Fruit fly (Drosophila melanogaster): Measurements from ENCODE around the gene CG31465.

The CG31465 gene

DNA sequence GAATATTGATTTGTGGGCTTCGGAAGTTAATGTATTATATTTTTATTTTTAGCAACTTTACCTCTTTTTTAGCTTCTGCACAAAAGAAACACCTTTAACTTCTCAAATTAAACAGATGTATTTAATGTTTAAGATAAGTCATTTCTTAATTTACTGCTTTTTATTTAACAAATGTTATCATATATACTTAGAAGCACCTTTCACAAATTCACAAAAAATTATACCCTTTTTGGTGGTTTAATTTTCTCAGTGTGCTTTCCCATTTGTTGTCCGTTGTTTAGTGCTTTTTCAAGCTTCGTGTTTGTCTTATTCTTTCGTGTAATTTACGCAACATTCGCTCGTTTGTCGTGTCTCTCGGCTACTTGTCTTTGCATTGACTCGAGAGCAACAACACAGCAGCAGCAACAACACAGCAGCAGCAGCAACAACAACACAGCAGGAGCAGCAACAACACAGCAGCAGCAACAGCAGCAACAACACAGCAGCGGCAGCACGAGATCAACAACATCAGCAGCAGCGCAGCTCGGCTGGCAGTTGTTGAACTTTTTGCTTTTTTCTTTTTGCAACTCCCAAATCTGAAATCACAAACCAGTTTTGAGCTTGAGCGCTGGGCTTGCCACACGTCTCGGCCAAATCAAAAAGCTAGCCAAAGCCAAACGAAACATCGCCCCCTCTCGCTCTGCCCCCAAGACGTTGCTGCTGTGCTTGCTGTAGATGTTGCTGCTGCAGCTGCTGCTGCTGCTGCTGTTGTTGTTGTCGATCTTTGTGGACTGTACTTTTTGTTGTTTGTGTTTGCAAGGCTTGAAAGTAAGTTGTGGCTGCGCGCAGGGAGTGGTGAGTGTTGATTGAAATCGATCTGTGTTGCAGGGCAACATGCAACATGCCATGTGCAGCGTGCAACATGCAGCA is 43.3 kb upstream of the CG31465 start (continued):
- TF ChIP-seq unpg (GFP tag; optimal IDR thresholded peaks at IDR 0.05) (peak; percentile 45), Dfd (GFP tag; optimal IDR thresholded peaks at IDR 0.05) (peak in 1 of 2 experiments; percentile 87), BtbVII (GFP tag; optimal IDR thresholded peaks at IDR 0.05) (peak; percentile 12), Poxn (GFP tag; IDR thresholded peaks at IDR 0.05) (0 out of 2 replicates have a peak, but pooled peaks have one; percentile 5), CG2712 (tag; optimal IDR thresholded peaks at IDR 0.05) (peak; percentile 34), CG7556 (GFP tag; optimal IDR thresholded peaks at IDR 0.05) (peak; percentile 29), D (optimal IDR thresholded peaks at IDR 0.05) (no peak), D (GFP tag; optimal IDR thresholded peaks at IDR 0.05) (peak; percentile 12), CG30403 (GFP tag; optimal IDR thresholded peaks at IDR 0.05) (peak; percentile 10), HLH3B (GFP tag; IDR thresholded peaks at IDR 0.05) (peak; percentile 79), pfk (GFP tag; optimal IDR thresholded peaks at IDR 0.05) (no peak), Hr78 (GFP tag; optimal IDR thresholded peaks at IDR 0.05) (no peak), nau (GFP tag; optimal IDR thresholded peaks at IDR 0.05) (peak; percentile 27), Usf (GFP tag; optimal IDR thresholded peaks at IDR 0.05) (no peak), ham (GFP tag; IDR thresholded peaks at IDR 0.05) (no peak), CG10147 (GFP tag; optimal IDR thresholded peaks at IDR 0.05) (peak; percentile 38), CG6175 (GFP tag; IDR thresholded peaks at IDR 0.05) (peak; percentile 88), CG43689 (GFP tag; IDR thresholded peaks at IDR 0.05) (0 out of 2 replicates have a peak, but pooled peaks have one; percentile 40), CG13424 (tag; optimal IDR thresholded peaks at IDR 0.05) (no peak), CG6689 (GFP tag; IDR thresholded peaks at IDR 0.05) (peak; percentile 61), CG4360 (GFP tag; IDR thresholded peaks at IDR 0.05) (peak; percentile 93), CG6654 (GFP tag; optimal IDR thresholded peaks at IDR 0.05) (no peak), corto (GFP tag; optimal IDR thresholded peaks at IDR 0.05) (no peak), CG11504 (tag; optimal IDR thresholded peaks at IDR 0.05) (peak; percentile 82), CG18599 (GFP tag; optimal IDR thresholded peaks at IDR 0.05) (peak; percentile 57), CG6813 (GFP tag; optimal IDR thresholded peaks at IDR 0.05) (no peak), CG4820 (GFP tag; optimal IDR thresholded peaks at IDR 0.05) (peak; percentile 24), stc (GFP tag; IDR thresholded peaks at IDR 0.05) (peak; percentile 56; the same call in 1 of the 2 replicates), ash1 (GFP tag; optimal IDR thresholded peaks at IDR 0.05) (no peak), Jarid2 (GFP tag; optimal IDR thresholded peaks at IDR 0.05) (peak; percentile 27), CG17359 (tag; optimal IDR thresholded peaks at IDR 0.05) (peak; percentile 81), Adf1 (GFP tag; IDR thresholded peaks at IDR 0.05) (peak; percentile 56), ase (GFP tag; IDR thresholded peaks at IDR 0.05) (0 out of 3 replicates have a peak, but pooled peaks have one; percentile 42), CG18619 (GFP tag; optimal IDR thresholded peaks at IDR 0.05) (no peak), Rx (GFP tag; IDR thresholded peaks at IDR 0.05) (peak; percentile 25; the same call in 1 of the 2 replicates), chinmo (GFP tag; IDR thresholded peaks at IDR 0.05; ENCODE audit: partially characterized antibody) (peak; percentile 77; the same call in 3 of the 4 replicates), CG6854 (GFP tag; optimal IDR thresholded peaks at IDR 0.05) (peak; percentile 8), CG5180 (GFP tag; optimal IDR thresholded peaks at IDR 0.05) (peak; percentile 7), CG2678 (tag; optimal IDR thresholded peaks at IDR 0.05) (peak; percentile 74), CG18262 (tag; optimal IDR thresholded peaks at IDR 0.05) (peak; percentile 9), E2f1 (GFP tag; IDR thresholded peaks at IDR 0.05) (peak; percentile 65), az2 (GFP tag; optimal IDR thresholded peaks at IDR 0.05) (no peak), CG14441 (GFP tag; IDR thresholded peaks at IDR 0.05) (peak; percentile 67), gsb-n (tag; optimal IDR thresholded peaks at IDR 0.05) (no peak), repo (GFP tag; optimal IDR thresholded peaks at IDR 0.05) (no peak), cg (GFP tag; optimal IDR thresholded peaks at IDR 0.05) (no peak), CG12155 (GFP tag; optimal IDR thresholded peaks at IDR 0.05) (no peak), CG1602 (GFP tag; optimal IDR thresholded peaks at IDR 0.05) (no peak)
